Worm (Caenorhabditis elegans) whole organism, midembryonic: ENCODE results near the gene emb-8.

Experiments used
- T22C8.4 ChIP-seq: fragments of 200-800 bp; sonication (Bioruptor generic); IDR thresholded peaks from 2 replicates; pipeline ENCODE4 v1.3.6; 2022; ENCODE audit warnings: missing genetic modification characterization, missing compliant biosample characterization
- cog-1 ChIP-seq: sonication (generic microtip); optimal IDR thresholded peaks from 2 replicates; lab custom pipeline; 2016; ENCODE audit warnings: missing genetic modification characterization, missing compliant biosample characterization
- flt-1 ChIP-seq: fragments of 200-800 bp; sonication (Bioruptor generic); IDR thresholded peaks from 2 replicates; pipeline ENCODE4 v1.3.6; 2022; ENCODE audit warnings: missing genetic modification characterization, missing compliant biosample characterization
- klf-2 ChIP-seq: fragments of 200-800 bp; sonication (Bioruptor generic); conservative IDR thresholded peaks from 2 replicates; pipeline ENCODE4 v1.3.6; 2022; ENCODE audit warnings: missing genetic modification reagents, missing genetic modification characterization, missing compliant biosample characterization
- med-1 ChIP-seq: sonication (generic microtip); optimal IDR thresholded peaks from 2 replicates; lab custom pipeline; 2017; ENCODE audit warnings: missing genetic modification characterization, mild to moderate bottlenecking, missing compliant biosample characterization, antibody characterized with exemption, missing genetic modification reagents; ENCODE audit not compliant: insufficient read depth
- ztf-23 ChIP-seq: fragments of 200-800 bp; sonication (Bioruptor generic); IDR thresholded peaks from 2 replicates; pipeline ENCODE4 v1.3.6; 2022; ENCODE audit warnings: missing genetic modification reagents, missing genetic modification characterization, missing compliant biosample characterization
- ztf-29 ChIP-seq: fragments of 200-800 bp; sonication (Bioruptor generic); IDR thresholded peaks from 2 replicates; pipeline ENCODE4 v1.3.6; 2022; ENCODE audit warnings: missing genetic modification reagents, missing genetic modification characterization, missing compliant biosample characterization

DNA sequence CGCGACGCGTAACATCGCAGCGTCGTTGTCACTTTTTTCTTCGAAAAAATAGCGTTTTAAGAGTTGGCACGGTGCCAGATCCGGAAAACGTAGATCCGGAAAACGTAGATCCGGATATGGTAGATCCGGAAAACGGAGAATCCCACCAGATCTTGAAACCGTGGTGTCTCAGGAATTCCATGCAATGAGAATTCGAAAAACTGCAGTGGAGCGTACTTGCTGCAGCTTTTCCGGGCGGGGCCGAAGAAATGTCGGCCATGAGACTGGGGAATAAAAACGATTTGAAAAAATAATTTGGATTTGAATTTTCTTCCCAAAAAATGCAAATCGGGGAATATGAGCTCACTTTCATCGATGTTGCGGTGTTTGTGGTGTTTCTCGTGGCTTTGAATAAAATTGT lies 27.0 kb downstream of the emb-8 start, which contains the start of gene K10D2.5:
- TF ChIP-seq ztf-23 (GFP tag; lab: Robert Waterston, UW) (peak; percentile 91), med-1 (GFP tag; lab: Kevin White, UChicago) (no peak), flt-1 (GFP tag; lab: Robert Waterston, UW) (peak; percentile 93), T22C8.4 (GFP tag; lab: Robert Waterston, UW) (peak; percentile 68; the same call in 1 of the 2 replicates), ztf-29 (GFP tag; lab: Robert Waterston, UW) (peak; percentile 76), klf-2 (GFP tag; lab: Robert Waterston, UW) (peak; percentile 86), cog-1 (peak; percentile 68)
